Worm (Caenorhabditis elegans) whole organism, L3 larva: ENCODE results near the gene F58E6.13.
A peak's percentile ranks its signal among the peaks of the same experiment; 100 is the strongest.

Source experiments
- R02D3.7 ChIP-seq: fragments of 150-350 bp; optimal IDR thresholded peaks from 2 replicates; lab custom pipeline; 2014; ENCODE audit warnings: missing biosample characterization, missing genetic modification characterization
- ama-1 ChIP-seq: fragments of 150-350 bp; optimal IDR thresholded peaks from 2 replicates; lab custom pipeline; 2018
- ceh-28 ChIP-seq: fragments of 150-350 bp; optimal IDR thresholded peaks from 2 replicates; lab custom pipeline; 2014; ENCODE audit warnings: missing biosample characterization, missing genetic modification reagents, missing genetic modification characterization
- daf-12 ChIP-seq: fragments of 150-350 bp; optimal IDR thresholded peaks from 2 replicates; lab custom pipeline; 2014; ENCODE audit warnings: missing biosample characterization, missing genetic modification reagents, missing genetic modification characterization
- egl-27 ChIP-seq: sonication (generic microtip); optimal IDR thresholded peaks from 4 replicates; lab custom pipeline; 2017; ENCODE audit warnings: missing biosample characterization, missing genetic modification reagents, missing genetic modification characterization
- elt-2 ChIP-seq: sonication (generic microtip); optimal IDR thresholded peaks from 2 replicates; lab custom pipeline; 2016; ENCODE audit warnings: missing genetic modification reagents, mild to moderate bottlenecking, missing genetic modification characterization, missing compliant biosample characterization
- fkh-10 ChIP-seq: sonication (generic microtip); optimal IDR thresholded peaks from 2 replicates; lab custom pipeline; 2017; ENCODE audit warnings: missing biosample characterization, missing genetic modification reagents, missing genetic modification characterization
- fkh-2 ChIP-seq: fragments of 150-350 bp; optimal IDR thresholded peaks from 2 replicates; lab custom pipeline; 2014; ENCODE audit warnings: missing biosample characterization, missing genetic modification reagents, missing genetic modification characterization
- fos-1 ChIP-seq: fragments of 150-350 bp; optimal IDR thresholded peaks from 2 replicates; lab custom pipeline; 2014; ENCODE audit warnings: missing biosample characterization, missing genetic modification characterization
- hmg-11 ChIP-seq: sonication (generic microtip); optimal IDR thresholded peaks from 2 replicates; lab custom pipeline; 2016; ENCODE audit warnings: missing genetic modification characterization, missing compliant biosample characterization
- lin-15B ChIP-seq: fragments of 150-350 bp; optimal IDR thresholded peaks from 2 replicates; lab custom pipeline; 2014; ENCODE audit warnings: missing biosample characterization, missing genetic modification characterization
- lsy-12 ChIP-seq: sonication (generic microtip); optimal IDR thresholded peaks from 2 replicates; lab custom pipeline; 2016; ENCODE audit warnings: mild to moderate bottlenecking, missing genetic modification characterization, missing compliant biosample characterization
- nfya-1 ChIP-seq: sonication (generic microtip); optimal IDR thresholded peaks from 2 replicates; lab custom pipeline; 2017; ENCODE audit warnings: missing genetic modification characterization, mild to moderate bottlenecking, missing compliant biosample characterization, antibody characterized with exemption, moderate library complexity; ENCODE audit not compliant: insufficient read depth
- nhr-11 ChIP-seq: fragments of 150-350 bp; optimal IDR thresholded peaks from 2 replicates; lab custom pipeline; 2014; ENCODE audit warnings: missing biosample characterization, missing genetic modification characterization
- nhr-12 ChIP-seq: fragments of 150-350 bp; optimal IDR thresholded peaks from 2 replicates; lab custom pipeline; 2014; ENCODE audit warnings: missing biosample characterization, missing genetic modification characterization
- nhr-23 ChIP-seq: fragments of 150-350 bp; optimal IDR thresholded peaks from 2 replicates; lab custom pipeline; 2014; ENCODE audit warnings: missing biosample characterization, missing genetic modification reagents, missing genetic modification characterization
- nhr-237 ChIP-seq: fragments of 150-350 bp; optimal IDR thresholded peaks from 2 replicates; lab custom pipeline; 2014; ENCODE audit warnings: missing biosample characterization, missing genetic modification characterization
- nhr-28 ChIP-seq: fragments of 150-350 bp; optimal IDR thresholded peaks from 2 replicates; lab custom pipeline; 2014; ENCODE audit warnings: missing biosample characterization, missing genetic modification characterization
- nhr-43 ChIP-seq: sonication (generic microtip); optimal IDR thresholded peaks from 2 replicates; lab custom pipeline; 2016; ENCODE audit warnings: mild to moderate bottlenecking, missing genetic modification characterization, missing compliant biosample characterization; ENCODE audit not compliant: poor library complexity, severe bottlenecking
- nhr-67 ChIP-seq: fragments of 150-350 bp; optimal IDR thresholded peaks from 2 replicates; lab custom pipeline; 2014; ENCODE audit warnings: missing biosample characterization, missing genetic modification characterization
- nhr-77 ChIP-seq: fragments of 150-350 bp; optimal IDR thresholded peaks from 2 replicates; lab custom pipeline; 2014; ENCODE audit warnings: missing biosample characterization, missing genetic modification characterization
- sea-2 ChIP-seq: fragments of 150-350 bp; sonication (generic microtip); optimal IDR thresholded peaks from 4 replicates; lab custom pipeline; 2014; ENCODE audit warnings: missing biosample characterization, missing genetic modification reagents, missing genetic modification characterization
- skn-1 ChIP-seq: fragments of 150-350 bp; optimal IDR thresholded peaks from 2 replicates; lab custom pipeline; 2014; ENCODE audit warnings: missing biosample characterization, missing genetic modification characterization
- snpc-4 ChIP-seq: fragments of 150-350 bp; optimal IDR thresholded peaks from 2 replicates; lab custom pipeline; 2014; ENCODE audit warnings: missing biosample characterization, missing genetic modification characterization
- tbx-2 ChIP-seq: sonication (generic microtip); optimal IDR thresholded peaks from 2 replicates; lab custom pipeline; 2016; ENCODE audit warnings: mild to moderate bottlenecking, missing genetic modification characterization, missing compliant biosample characterization
- ztf-11 ChIP-seq: fragments of 150-350 bp; optimal IDR thresholded peaks from 2 replicates; lab custom pipeline; 2014; ENCODE audit warnings: missing biosample characterization, missing genetic modification characterization
- ztf-4 ChIP-seq: fragments of 150-350 bp; optimal IDR thresholded peaks from 2 replicates; lab custom pipeline; 2014; ENCODE audit warnings: missing biosample characterization, missing genetic modification characterization

The F58E6.13 gene

DNA sequence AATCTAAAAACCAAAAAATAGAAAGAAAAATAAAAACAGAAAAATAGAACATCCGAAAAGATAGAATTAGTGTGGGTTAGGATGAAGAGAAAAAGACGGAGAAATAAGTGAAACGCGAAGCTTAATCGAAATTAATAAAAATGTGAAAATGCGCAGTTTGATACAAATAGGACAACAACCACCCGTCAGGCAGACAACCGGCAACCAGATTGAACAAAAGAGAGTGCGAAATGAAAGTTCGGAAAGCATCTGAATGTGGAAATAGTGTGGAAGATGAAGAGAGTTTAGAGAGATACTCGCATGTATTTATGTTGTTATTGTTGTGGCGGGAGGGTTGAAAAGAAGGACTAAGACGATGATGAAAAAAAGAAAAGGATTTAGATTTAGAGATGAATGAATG is 13.4 kb downstream of the F58E6.13 start:
- TF ChIP-seq daf-12 (tag; lab: Kevin White, UChicago) (no peak), tbx-2 (tag; lab: Kevin White, UChicago) (no peak), nhr-28 (tag; lab: Kevin White, UChicago) (no peak), nhr-23 (tag; lab: Kevin White, UChicago) (peak; percentile 25)

ce11 chrV:9763759-9764158 is 18.7 kb downstream of the F58E6.13 start:
- no peak for TF ChIP-seq fkh-2
- no peak for TF ChIP-seq nhr-237 (tag; lab: Kevin White, UChicago)
- TF ChIP-seq lin-15B (tag; lab: Kevin White, UChicago): no peak

DNA sequence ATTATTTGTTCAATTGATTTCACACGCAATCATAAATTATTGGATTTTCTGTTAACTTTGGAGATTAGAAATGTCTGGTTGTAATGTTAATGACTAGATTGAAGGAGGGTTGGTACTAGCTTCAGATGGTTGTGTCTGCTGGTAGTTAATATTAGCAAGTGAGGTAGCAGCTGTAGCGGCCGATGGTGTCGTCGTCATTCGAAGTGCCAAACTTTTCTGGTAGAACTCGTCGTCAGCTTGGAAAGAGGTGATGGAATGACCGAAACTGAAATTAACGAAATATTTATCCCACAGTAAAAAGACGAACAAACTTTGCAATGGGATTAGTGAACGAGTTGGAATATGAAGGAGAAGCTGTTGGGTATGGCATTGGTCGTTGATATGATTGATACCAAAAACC is 19.5 kb downstream of the F58E6.13 start:
- TF ChIP-seq R02D3.7 (tag; lab: Kevin White, UChicago): no peak
- TF ChIP-seq fos-1 (tag; lab: Kevin White, UChicago): no peak
- no peak for TF ChIP-seq ztf-4
- no peak for TF ChIP-seq nhr-23 (tag; lab: Kevin White, UChicago)
- no peak for TF ChIP-seq snpc-4
- TF ChIP-seq ztf-11: no peak
- TF ChIP-seq ceh-28 (tag; lab: Kevin White, UChicago): no peak
- no peak for TF ChIP-seq nhr-43 (tag; lab: Kevin White, UChicago)
- no peak for TF ChIP-seq nhr-67 (tag; lab: Kevin White, UChicago)
- no peak for TF ChIP-seq nhr-77 (tag; lab: Kevin White, UChicago)
- no peak for TF ChIP-seq egl-27
- TF ChIP-seq, all 47 proteins: peak for 0

- TF ChIP-seq nfya-1 (tag; lab: Kevin White, UChicago) (peak; percentile 64), lsy-12 (tag; lab: Kevin White, UChicago) (no peak), fkh-10 (peak; percentile 99)
These were observed 20.6 kb downstream of the F58E6.13 start for ce11 chrV:9765622-9766021.

DNA sequence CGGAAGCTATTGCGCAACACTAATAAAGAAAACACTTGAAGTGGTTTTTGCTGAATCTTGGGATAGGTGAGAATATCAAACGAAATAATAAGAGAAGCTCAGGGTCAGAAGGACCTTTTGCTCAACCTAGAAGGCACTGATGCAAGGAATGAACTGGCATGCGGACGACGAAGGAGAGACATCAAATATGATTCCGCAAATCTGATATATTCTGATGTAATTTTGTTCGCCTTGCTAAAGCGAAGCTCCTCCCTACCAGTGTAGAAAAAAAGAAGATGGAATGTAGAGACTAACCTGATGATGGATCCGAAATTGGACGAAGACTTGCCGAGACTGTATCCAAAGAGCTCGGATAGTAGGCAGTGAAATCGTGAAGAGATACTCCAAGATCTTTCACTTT is 22.9 kb downstream of the F58E6.13 start:
- TF ChIP-seq fkh-2 (no peak), fkh-10 (peak; percentile 24)

DNA sequence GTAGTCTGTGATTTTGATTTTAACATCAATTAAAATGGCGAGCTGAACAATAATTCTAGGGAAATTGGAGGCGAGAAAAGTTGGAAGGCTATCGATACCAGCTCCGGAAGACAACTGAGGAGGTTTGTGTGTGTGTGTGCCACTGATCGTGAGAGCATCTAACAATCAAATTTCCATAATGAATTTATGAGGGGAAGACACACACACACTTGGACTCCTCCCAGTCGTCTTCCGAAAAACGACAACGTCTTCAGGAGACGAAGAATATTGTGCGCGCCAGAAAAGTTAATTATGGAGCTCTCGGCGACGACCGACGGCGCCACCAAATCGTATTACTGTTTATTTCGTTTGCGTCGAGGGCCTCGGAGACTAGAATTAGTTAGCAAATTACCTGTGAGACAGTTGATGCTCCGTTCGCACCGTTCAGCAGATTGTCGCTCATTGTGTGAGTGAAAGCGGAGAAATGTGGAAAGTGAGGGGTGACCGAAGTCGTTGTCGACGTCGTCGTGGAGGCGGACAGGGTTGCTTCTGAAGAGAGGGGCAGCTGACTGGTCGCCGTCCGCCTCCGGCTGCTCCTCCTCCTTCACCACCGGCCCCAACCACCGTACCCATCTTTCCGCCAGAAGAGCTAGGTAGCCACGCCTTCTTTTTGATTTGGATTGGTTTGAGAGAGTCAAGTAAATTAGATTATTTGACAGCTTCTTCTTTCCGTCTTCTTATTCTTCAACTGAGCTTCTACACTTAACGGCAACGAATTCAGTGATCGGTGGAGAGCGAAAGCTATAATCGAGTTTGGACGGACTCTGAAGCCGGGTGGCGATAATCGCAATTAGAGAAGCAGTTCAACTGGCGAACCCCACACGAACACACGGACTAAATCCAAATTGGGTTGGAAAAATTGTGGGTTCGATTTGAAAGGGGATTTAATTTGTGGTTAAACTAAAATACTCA is 24.1 kb downstream of the F58E6.13 start, which contains the start of gene unc-42:
unc-42 (minus strand) TSS at position 564 of the 951 bp plus-strand sequence.
- TF ChIP-seq fkh-10: peak; percentile 56
- TF ChIP-seq nfya-1 (tag; lab: Kevin White, UChicago): peak; percentile 61
- no peak for TF ChIP-seq snpc-4
- no peak for TF ChIP-seq sea-2 (GFP tag; lab: Kevin White, UChicago)

DNA sequence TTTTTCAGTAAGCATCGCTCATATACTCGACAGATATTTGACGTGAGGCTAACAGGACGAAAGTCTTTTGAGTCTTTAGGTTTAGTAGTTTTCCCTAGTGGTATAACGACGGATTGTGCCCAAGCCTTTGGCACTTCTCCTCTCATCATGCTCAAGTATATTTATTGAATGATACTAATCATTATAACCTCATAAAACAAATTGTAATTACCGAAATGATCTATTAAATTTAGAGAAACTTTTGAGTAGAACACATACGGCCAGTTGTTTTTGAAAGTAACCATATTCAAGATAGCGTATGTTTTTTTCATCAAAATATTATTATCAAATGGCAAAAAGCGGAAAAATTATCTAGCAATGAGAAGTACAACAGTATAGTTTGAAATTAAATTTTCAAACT is 26.3 kb downstream of the F58E6.13 start:
- TF ChIP-seq hmg-11: no peak
- no peak for TF ChIP-seq ztf-4
- TF ChIP-seq skn-1 (tag; lab: Kevin White, UChicago): no peak
- TF ChIP-seq tbx-2 (tag; lab: Kevin White, UChicago): no peak
- TF ChIP-seq nhr-43 (tag; lab: Kevin White, UChicago): no peak
- no peak for TF ChIP-seq elt-2 (tag; lab: Kevin White, UChicago)
- TF ChIP-seq nhr-11 (tag; lab: Kevin White, UChicago): no peak

DNA sequence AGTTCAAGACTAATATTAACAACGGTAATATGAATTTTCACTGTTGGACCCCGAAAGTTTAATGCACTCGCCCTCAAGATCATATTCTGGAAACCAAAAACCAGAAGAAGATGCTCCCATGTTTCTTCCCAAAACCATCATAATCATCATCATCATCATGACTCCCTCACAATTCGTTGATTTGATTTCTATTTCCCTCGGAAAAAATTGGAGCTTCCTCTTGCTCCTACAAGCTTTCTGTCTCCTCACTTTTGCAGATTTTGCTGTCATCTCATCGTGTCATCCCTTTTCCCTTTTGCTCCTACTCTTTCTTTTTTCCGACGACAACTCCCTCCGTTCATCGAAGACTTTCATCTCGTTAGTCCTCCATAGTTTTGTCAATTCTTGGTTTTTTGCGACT is 26.9 kb downstream of the F58E6.13 start, which contains the start of gene F46B6.2:
F46B6.2 (plus strand) TSS at position 316 of the 400 bp plus-strand sequence.
- TF ChIP-seq ama-1 (no peak), nhr-12 (tag; lab: Kevin White, UChicago) (no peak), ztf-11 (no peak), fkh-10 (no peak), nhr-28 (tag; lab: Kevin White, UChicago) (no peak)
